Worm (Caenorhabditis elegans) whole organism, early embryonic: ENCODE results near the gene famk-1.

Source experiments
- hmbx-1 ChIP-seq: sonication (generic microtip); optimal IDR thresholded peaks from 2 replicates; lab custom pipeline; 2016; ENCODE audit warnings: mild to moderate bottlenecking, missing genetic modification characterization, missing compliant biosample characterization
- pes-1 ChIP-seq: fragments of 200-800 bp; sonication (Bioruptor generic); IDR thresholded peaks from 2 replicates; pipeline ENCODE4 v1.3.6; 2022; ENCODE audit warnings: missing genetic modification reagents, missing genetic modification characterization, missing compliant biosample characterization
- scrt-1 ChIP-seq: fragments of 200-800 bp; sonication (Bioruptor generic); IDR thresholded peaks from 2 replicates; pipeline ENCODE4 v1.3.6; 2022; ENCODE audit warnings: missing genetic modification characterization, missing compliant biosample characterization
- sea-1 ChIP-seq: fragments of 200-800 bp; sonication (Bioruptor generic); conservative IDR thresholded peaks from 2 replicates; pipeline ENCODE4 v1.3.6; 2022; ENCODE audit warnings: missing genetic modification characterization, missing compliant biosample characterization

Gene famk-1

ce11 chrX:15160923-15161322, 52.1 kb downstream of the famk-1 start:
- TF ChIP-seq scrt-1 (GFP tag; lab: Robert Waterston, UW) (no peak), hmbx-1 (tag; lab: Kevin White, UChicago) (no peak)

DNA sequence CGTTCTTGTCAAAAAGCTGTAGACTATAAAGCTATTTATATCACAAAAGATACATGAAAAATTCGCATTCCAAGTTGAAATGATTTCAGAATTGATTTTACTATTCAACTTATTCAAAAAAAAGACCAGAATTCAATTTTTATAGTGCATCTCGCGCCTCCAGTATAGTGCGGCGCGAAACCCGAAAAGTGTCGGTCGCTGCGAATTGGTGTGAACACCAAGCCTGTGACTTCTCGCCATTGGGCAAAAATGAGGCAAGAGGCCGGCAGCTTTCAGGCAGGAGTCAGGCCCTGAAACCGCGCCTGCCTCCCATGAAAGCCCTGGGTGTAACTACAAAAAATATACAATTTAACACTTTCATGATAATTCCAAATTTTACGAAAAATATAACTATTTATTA, 53.7 kb downstream of the famk-1 start:
- TF ChIP-seq sea-1 (GFP tag; lab: Robert Waterston, UW) (no peak), pes-1 (GFP tag; lab: Robert Waterston, UW) (0 out of 2 replicates have a peak, but pooled peaks have one; percentile 30)
